Worm (Caenorhabditis elegans) whole organism, L4 larva: Measurements from ENCODE around the gene T19C3.5.
A peak's percentile ranks its signal among the peaks of the same experiment; 100 is the strongest.

Experiments used
- ama-1 ChIP-seq: fragments of 150-350 bp; optimal IDR thresholded peaks from 2 replicates; lab custom pipeline; 2014; ENCODE audit warnings: inconsistent platforms, mixed read lengths
- ceh-44 ChIP-seq: fragments of 200-800 bp; sonication (Bioruptor generic); IDR thresholded peaks from 2 replicates; pipeline ENCODE4 v1.3.6; 2022; ENCODE audit warnings: missing genetic modification reagents, missing genetic modification characterization, missing compliant biosample characterization
- dmd-8 ChIP-seq: fragments of 200-800 bp; sonication (Bioruptor generic); IDR thresholded peaks from 2 replicates; pipeline ENCODE4 v1.3.6; 2022; ENCODE audit warnings: missing genetic modification characterization, missing compliant biosample characterization
- gei-8 ChIP-seq: fragments of 200-800 bp; sonication (Bioruptor generic); optimal IDR thresholded peaks from 2 replicates; lab custom pipeline; 2018; ENCODE audit warnings: mild to moderate bottlenecking, missing genetic modification characterization, missing compliant biosample characterization
- lin-38 ChIP-seq: fragments of 200-800 bp; sonication (Bioruptor generic); IDR thresholded peaks from 2 replicates; pipeline ENCODE4 v1.3.6; 2022; ENCODE audit warnings: missing genetic modification reagents, missing genetic modification characterization, missing compliant biosample characterization
- nhr-102 ChIP-seq: sonication (generic microtip); optimal IDR thresholded peaks from 2 replicates; lab custom pipeline; 2016; ENCODE audit warnings: mild to moderate bottlenecking, missing genetic modification characterization, moderate library complexity, missing compliant biosample characterization
- pqm-1 ChIP-seq: sonication (generic microtip); optimal IDR thresholded peaks from 2 replicates; lab custom pipeline; 2017; ENCODE audit warnings: missing biosample characterization, missing genetic modification characterization
- skn-1 ChIP-seq: fragments of 150-350 bp; optimal IDR thresholded peaks from 2 replicates; lab custom pipeline; 2014; ENCODE audit warnings: missing biosample characterization, missing genetic modification characterization
- unc-39 ChIP-seq: sonication (generic microtip); optimal IDR thresholded peaks from 2 replicates; lab custom pipeline; 2017; ENCODE audit warnings: missing biosample characterization, missing genetic modification characterization
- unc-62 ChIP-seq, 3 experiments: fragments of 150-350 bp in 1 of 3; sonication (generic microtip); optimal IDR thresholded peaks in 2 of 3; peaks in 1 of 3; 1 replicate in 1 of 3; 2 replicates in 2 of 3; lab custom pipeline; 2014 to 2017; ENCODE audit warnings: missing biosample characterization in 3 of 3, missing genetic modification characterization in 3 of 3, missing genetic modification reagents in 3 of 3, missing genotype in 1 of 3
- zag-1 ChIP-seq: fragments of 150-350 bp; optimal IDR thresholded peaks from 2 replicates; lab custom pipeline; 2014; ENCODE audit warnings: missing biosample characterization, missing genetic modification characterization
- ztf-11 ChIP-seq: fragments of 150-350 bp; optimal IDR thresholded peaks from 2 replicates; lab custom pipeline; 2014; ENCODE audit warnings: missing biosample characterization, missing genetic modification characterization

- TF ChIP-seq ama-1 (lab: Kevin White, UChicago) (no peak), zag-1 (tag; lab: Kevin White, UChicago) (no peak), gei-8 (GFP tag; lab: Kevin White, UChicago) (no peak), pqm-1 (no peak), ceh-44 (no peak), lin-38 (GFP tag; lab: Robert Waterston, UW) (no peak), nhr-102 (tag; lab: Kevin White, UChicago) (no peak), ztf-11 (tag; lab: Kevin White, UChicago) (no peak), dmd-8 (GFP tag; lab: Robert Waterston, UW) (no peak), unc-62 (GFP tag; optimal IDR thresholded peaks at IDR 0.05 in 1 of 2; lab: Kevin White, UChicago) (peak in 1 of 2 experiments; percentile 94), unc-62 (tag; optimal IDR thresholded peaks at IDR 0.05; lab: Kevin White, UChicago) (no peak), skn-1 (tag; lab: Kevin White, UChicago) (no peak), unc-39 (tag; lab: Kevin White, UChicago) (no peak)
Observed at ce11 chrIII:668303-668893, 40.7 kb upstream of the T19C3.5 start, which contains the start of gene W02B3.3.
